Worm (Caenorhabditis elegans) whole organism, L2 larva: Measurements from ENCODE around the gene C18H7.11.

Experiments
- C34F6.9 ChIP-seq: fragments of 150-350 bp; optimal IDR thresholded peaks from 2 replicates; lab custom pipeline; 2014; ENCODE audit warnings: missing biosample characterization, missing genetic modification characterization
- R02D3.7 ChIP-seq: fragments of 150-350 bp; optimal IDR thresholded peaks from 2 replicates; lab custom pipeline; 2014; ENCODE audit warnings: missing biosample characterization, missing genetic modification characterization
- ZK546.5 ChIP-seq: sonication (generic microtip); optimal IDR thresholded peaks from 2 replicates; lab custom pipeline; 2017; ENCODE audit warnings: missing biosample characterization, missing genetic modification characterization
- alr-1 ChIP-seq: fragments of 150-350 bp; optimal IDR thresholded peaks from 2 replicates; lab custom pipeline; 2014; ENCODE audit warnings: missing biosample characterization, missing genetic modification characterization
- ama-1 ChIP-seq: fragments of 150-350 bp; optimal IDR thresholded peaks from 2 replicates; lab custom pipeline; 2018; ENCODE audit warnings: inconsistent platforms
- blmp-1 ChIP-seq: sonication (generic microtip); optimal IDR thresholded peaks from 2 replicates; lab custom pipeline; 2017; ENCODE audit warnings: missing genetic modification characterization, mild to moderate bottlenecking, missing compliant biosample characterization, antibody characterized with exemption, moderate library complexity; ENCODE audit not compliant: insufficient read depth
- ceh-16 ChIP-seq: fragments of 150-350 bp; optimal IDR thresholded peaks from 2 replicates; lab custom pipeline; 2014; ENCODE audit warnings: missing biosample characterization, missing genetic modification characterization
- ceh-82 ChIP-seq: fragments of 150-350 bp; optimal IDR thresholded peaks from 2 replicates; lab custom pipeline; 2014; ENCODE audit warnings: missing biosample characterization, missing genetic modification characterization
- crh-2 ChIP-seq: sonication (generic microtip); optimal IDR thresholded peaks from 2 replicates; lab custom pipeline; 2017; ENCODE audit warnings: missing biosample characterization, missing genetic modification characterization
- dmd-4 ChIP-seq: sonication (generic microtip); optimal IDR thresholded peaks from 2 replicates; lab custom pipeline; 2017; ENCODE audit warnings: missing biosample characterization, missing genetic modification characterization
- egl-27 ChIP-seq: sonication (generic microtip); optimal IDR thresholded peaks from 3 replicates; lab custom pipeline; 2017; ENCODE audit warnings: missing biosample characterization, missing genetic modification reagents, missing genetic modification characterization
- elt-1 ChIP-seq: fragments of 150-350 bp; optimal IDR thresholded peaks from 2 replicates; lab custom pipeline; 2014; ENCODE audit warnings: missing biosample characterization, missing genetic modification characterization
- elt-3 ChIP-seq: sonication (generic microtip); optimal IDR thresholded peaks from 2 replicates; lab custom pipeline; 2017; ENCODE audit warnings: missing biosample characterization, missing genetic modification characterization
- fos-1 ChIP-seq: fragments of 150-350 bp; optimal IDR thresholded peaks from 2 replicates; lab custom pipeline; 2014; ENCODE audit warnings: missing biosample characterization, missing genetic modification characterization
- gmeb-1 ChIP-seq: fragments of 150-350 bp; optimal IDR thresholded peaks from 2 replicates; lab custom pipeline; 2014; ENCODE audit warnings: missing biosample characterization, missing genetic modification characterization
- lin-11 ChIP-seq: fragments of 150-350 bp; sonication (generic microtip); optimal IDR thresholded peaks from 2 replicates; lab custom pipeline; 2014; ENCODE audit warnings: missing biosample characterization, missing genetic modification characterization, inconsistent platforms, mixed read lengths
- lin-13 ChIP-seq: fragments of 150-350 bp; optimal IDR thresholded peaks from 2 replicates; lab custom pipeline; 2014; ENCODE audit warnings: missing biosample characterization, missing genetic modification reagents, missing genetic modification characterization
- lsy-2 ChIP-seq, 2 experiments: fragments of 150-350 bp in 1 of 2; sonication (generic microtip) in 1 of 2; optimal IDR thresholded peaks; 2 replicates each; lab custom pipeline; 2014 to 2017; ENCODE audit warnings: missing biosample characterization in 2 of 2, missing genetic modification characterization in 2 of 2
- mab-5 ChIP-seq: fragments of 150-350 bp; optimal IDR thresholded peaks from 2 replicates; lab custom pipeline; 2014; ENCODE audit warnings: missing biosample characterization, missing genetic modification characterization
- mbf-1 ChIP-seq: sonication (generic microtip); optimal IDR thresholded peaks from 2 replicates; lab custom pipeline; 2017; ENCODE audit warnings: missing biosample characterization, missing genetic modification characterization
- nhr-10 ChIP-seq: sonication (generic microtip); optimal IDR thresholded peaks from 2 replicates; lab custom pipeline; 2017; ENCODE audit warnings: missing biosample characterization, missing genetic modification characterization
- nhr-11 ChIP-seq: fragments of 150-350 bp; optimal IDR thresholded peaks from 2 replicates; lab custom pipeline; 2014; ENCODE audit warnings: missing biosample characterization, missing genetic modification characterization
- nhr-129 ChIP-seq: fragments of 150-350 bp; optimal IDR thresholded peaks from 2 replicates; lab custom pipeline; 2014; ENCODE audit warnings: missing biosample characterization, missing genetic modification characterization
- nhr-21 ChIP-seq: fragments of 150-350 bp; optimal IDR thresholded peaks from 2 replicates; lab custom pipeline; 2014; ENCODE audit warnings: missing biosample characterization, missing genetic modification characterization
- nhr-237 ChIP-seq: fragments of 150-350 bp; optimal IDR thresholded peaks from 2 replicates; lab custom pipeline; 2014; ENCODE audit warnings: missing biosample characterization, missing genetic modification characterization
- nhr-25 ChIP-seq: fragments of 150-350 bp; sonication (generic microtip); optimal IDR thresholded peaks from 3 replicates; lab custom pipeline; 2014; ENCODE audit warnings: missing biosample characterization, missing genetic modification characterization
- nhr-6 ChIP-seq: fragments of 150-350 bp; optimal IDR thresholded peaks from 2 replicates; lab custom pipeline; 2014; ENCODE audit warnings: missing biosample characterization, missing genetic modification characterization
- nhr-77 ChIP-seq: fragments of 150-350 bp; optimal IDR thresholded peaks from 2 replicates; lab custom pipeline; 2014; ENCODE audit warnings: missing biosample characterization, missing genetic modification characterization
- peb-1 ChIP-seq: fragments of 150-350 bp; optimal IDR thresholded peaks from 2 replicates; lab custom pipeline; 2014; ENCODE audit warnings: missing biosample characterization, missing genetic modification characterization
- sem-4 ChIP-seq: fragments of 150-350 bp; optimal IDR thresholded peaks from 2 replicates; lab custom pipeline; 2014; ENCODE audit warnings: missing biosample characterization, missing genetic modification reagents, missing genetic modification characterization
- skn-1 ChIP-seq: sonication (generic microtip); optimal IDR thresholded peaks from 2 replicates; lab custom pipeline; 2017; ENCODE audit warnings: missing biosample characterization, missing genetic modification characterization
- sma-3 ChIP-seq: sonication (generic microtip); optimal IDR thresholded peaks from 2 replicates; lab custom pipeline; 2016; ENCODE audit warnings: missing genetic modification reagents, missing genetic modification characterization, missing compliant biosample characterization
- sma-9 ChIP-seq, 2 experiments: fragments of 150-350 bp in 1 of 2; sonication (generic microtip) in 1 of 2; optimal IDR thresholded peaks; 2 replicates each; lab custom pipeline; 2014 to 2016; ENCODE audit warnings: missing genetic modification characterization in 2 of 2, mild to moderate bottlenecking in 1 of 2, missing biosample characterization in 1 of 2, missing compliant biosample characterization in 1 of 2, missing genetic modification reagents in 1 of 2, moderate library complexity in 1 of 2
- snpc-4 ChIP-seq: fragments of 150-350 bp; optimal IDR thresholded peaks from 2 replicates; lab custom pipeline; 2014; ENCODE audit warnings: missing biosample characterization, missing genetic modification characterization
- unc-39 ChIP-seq: fragments of 150-350 bp; optimal IDR thresholded peaks from 2 replicates; lab custom pipeline; 2014; ENCODE audit warnings: missing biosample characterization, missing genetic modification characterization
- unc-55 ChIP-seq: fragments of 150-350 bp; sonication (generic microtip); optimal IDR thresholded peaks from 3 replicates; lab custom pipeline; 2014; ENCODE audit warnings: missing biosample characterization, missing genetic modification reagents, missing genetic modification characterization
- zag-1 ChIP-seq: fragments of 150-350 bp; optimal IDR thresholded peaks from 2 replicates; lab custom pipeline; 2014; ENCODE audit warnings: missing biosample characterization, missing genetic modification characterization
- ztf-1 ChIP-seq: fragments of 200-800 bp; sonication (Bioruptor generic); conservative IDR thresholded peaks from 2 replicates; pipeline ENCODE4 v1.3.6; 2022; ENCODE audit warnings: missing genetic modification characterization, missing compliant biosample characterization
- ztf-11 ChIP-seq: sonication (generic microtip); optimal IDR thresholded peaks from 2 replicates; lab custom pipeline; 2017; ENCODE audit warnings: missing biosample characterization, missing genetic modification characterization
- ztf-4 ChIP-seq: fragments of 150-350 bp; optimal IDR thresholded peaks from 2 replicates; lab custom pipeline; 2014; ENCODE audit warnings: missing biosample characterization, missing genetic modification characterization

Gene C18H7.11

ce11 chrIV:615244-615643, 18.5 kb downstream of the C18H7.11 start, which contains the start of gene C18H7.1:
Gene C18H7.1, plus strand, starts transcription at chrIV:615544.
- no peak for TF ChIP-seq mbf-1 (tag; lab: Kevin White, UChicago)
- no peak for TF ChIP-seq ztf-4 (tag; lab: Kevin White, UChicago)
- no peak for TF ChIP-seq elt-1 (tag; lab: Kevin White, UChicago)
- no peak for TF ChIP-seq ztf-1 (GFP tag; lab: Robert Waterston, UW)
- TF ChIP-seq dmd-4 (tag; lab: Kevin White, UChicago): no peak
- TF ChIP-seq ceh-16: no peak
- no peak for TF ChIP-seq ZK546.5
- TF ChIP-seq skn-1 (tag; lab: Kevin White, UChicago): no peak
- no peak for TF ChIP-seq nhr-10 (tag; lab: Kevin White, UChicago)
- TF ChIP-seq alr-1 (tag; lab: Kevin White, UChicago): no peak
- no peak for TF ChIP-seq ama-1 (lab: Kevin White, UChicago)
- TF ChIP-seq unc-39 (tag; lab: Kevin White, UChicago): no peak
- no peak for TF ChIP-seq egl-27 (tag; lab: Kevin White, UChicago)
- no peak for TF ChIP-seq peb-1 (tag; lab: Kevin White, UChicago)
- no peak for TF ChIP-seq sma-9 (GFP tag; optimal IDR thresholded peaks at IDR 0.05; lab: Kevin White, UChicago)
- no peak for TF ChIP-seq sma-9 (tag; optimal IDR thresholded peaks at IDR 0.05; lab: Kevin White, UChicago)
- no peak for TF ChIP-seq nhr-237 (tag; lab: Kevin White, UChicago)
- no peak for TF ChIP-seq nhr-6 (tag; lab: Kevin White, UChicago)
- TF ChIP-seq crh-2 (tag; lab: Kevin White, UChicago): no peak
- TF ChIP-seq nhr-11 (tag; lab: Kevin White, UChicago): no peak
- no peak for TF ChIP-seq zag-1 (tag; lab: Kevin White, UChicago)

ce11 chrIV:619766-620165, 23.1 kb downstream of the C18H7.11 start:
- TF ChIP-seq gmeb-1 (tag; lab: Kevin White, UChicago): no peak
- TF ChIP-seq unc-55 (GFP tag; lab: Kevin White, UChicago): no peak
- no peak for TF ChIP-seq ama-1 (lab: Kevin White, UChicago)
- no peak for TF ChIP-seq elt-1 (tag; lab: Kevin White, UChicago)
- TF ChIP-seq sem-4 (tag; lab: Kevin White, UChicago): no peak
- no peak for TF ChIP-seq nhr-21 (tag; lab: Kevin White, UChicago)
- no peak for TF ChIP-seq blmp-1 (tag; lab: Kevin White, UChicago)
- no peak for TF ChIP-seq lin-13 (GFP tag; lab: Kevin White, UChicago)
- TF ChIP-seq nhr-6 (tag; lab: Kevin White, UChicago): no peak
- TF ChIP-seq nhr-11 (tag; lab: Kevin White, UChicago): no peak
- no peak for TF ChIP-seq nhr-237 (tag; lab: Kevin White, UChicago)
- no peak for TF ChIP-seq ceh-82 (tag; lab: Kevin White, UChicago)
- no peak for TF ChIP-seq elt-3
- no peak for TF ChIP-seq nhr-25 (tag; lab: Kevin White, UChicago)

- TF ChIP-seq zag-1 (tag; lab: Kevin White, UChicago): no peak
- TF ChIP-seq mab-5 (tag; lab: Kevin White, UChicago): no peak
- TF ChIP-seq sma-3: peak; percentile 37
- peak; percentile 49 for TF ChIP-seq fos-1 (tag; lab: Kevin White, UChicago)
- TF ChIP-seq lin-13 (GFP tag; lab: Kevin White, UChicago): peak; percentile 55
- TF ChIP-seq egl-27 (tag; lab: Kevin White, UChicago): no peak
- peak; percentile 47 for TF ChIP-seq nhr-21 (tag; lab: Kevin White, UChicago)
- TF ChIP-seq nhr-77: peak; percentile 25
- TF ChIP-seq peb-1 (tag; lab: Kevin White, UChicago): no peak
- TF ChIP-seq unc-55 (GFP tag; lab: Kevin White, UChicago): peak; percentile 72
- TF ChIP-seq lsy-2 (tag; optimal IDR thresholded peaks at IDR 0.05; lab: Kevin White, UChicago): peak in 1 of 2 experiments; percentile 62
- TF ChIP-seq snpc-4 (tag; lab: Kevin White, UChicago): peak; percentile 3
- TF ChIP-seq R02D3.7: no peak
- TF ChIP-seq nhr-129: peak; percentile 68
- TF ChIP-seq gmeb-1 (tag; lab: Kevin White, UChicago): peak; percentile 61
- TF ChIP-seq ceh-16: no peak
- peak; percentile 40 for TF ChIP-seq C34F6.9 (tag; lab: Kevin White, UChicago)
- TF ChIP-seq lin-11 (tag; lab: Kevin White, UChicago): peak; percentile 51
- TF ChIP-seq ztf-11: no peak
Observed at ce11 chrIV:620324-620723, 23.6 kb downstream of the C18H7.11 start.
